Fruit fly (Drosophila melanogaster) whole organism: ENCODE data around the gene CG15023.

Experiments
- CG8478 ChIP-seq: fragments of >200 bp; optimal IDR thresholded peaks from 2 replicates; lab custom pipeline; 2018; ENCODE audit warnings: inconsistent platforms
- Dll ChIP-seq: fragments of >200 bp; optimal IDR thresholded peaks from 2 replicates; lab custom pipeline; 2017

- TF ChIP-seq Dll (lab: Kevin White, UChicago) = no peak
- TF ChIP-seq CG8478 (lab: Kevin White, UChicago) = no peak
These were observed 8.4 kb upstream of the CG15023 start, which contains the start of gene CG32249 for dm6 chr3L:4469701-4470100.
